Fruit fly (Drosophila melanogaster): Measurements from ENCODE around the gene CG8349.

dm6 chr2L:8185008-8185407, 30.7 kb upstream of the CG8349 start:
- TF ChIP-seq insv (optimal IDR thresholded peaks at IDR 0.05) = no peak
- TF ChIP-seq psq (optimal IDR thresholded peaks at IDR 0.05) = no peak
- no peak for TF ChIP-seq Myc (optimal IDR thresholded peaks at IDR 0.05)
- TF ChIP-seq h (optimal IDR thresholded peaks at IDR 0.05) = no peak
- no peak for TF ChIP-seq ttk (optimal IDR thresholded peaks at IDR 0.05)
- TF ChIP-seq Sin3A (optimal IDR thresholded peaks at IDR 0.05) = no peak

Measured in Kc167 (cell line).